Worm (Caenorhabditis elegans) whole organism, late embryonic: Measurements from ENCODE around the gene dnc-3.

ENCODE experiments used
- F13H6.1 ChIP-seq: sonication (generic microtip); optimal IDR thresholded peaks from 2 replicates; lab custom pipeline; 2016; ENCODE audit warnings: missing genetic modification characterization, missing compliant biosample characterization
- ceh-31 ChIP-seq: sonication (generic microtip); optimal IDR thresholded peaks from 2 replicates; lab custom pipeline; 2016; ENCODE audit warnings: missing genetic modification characterization, missing compliant biosample characterization
- ceh-9 ChIP-seq: sonication (generic microtip); optimal IDR thresholded peaks from 2 replicates; lab custom pipeline; 2016; ENCODE audit warnings: mild to moderate bottlenecking, missing genetic modification characterization, inconsistent platforms, missing compliant biosample characterization
- che-1 ChIP-seq: sonication (generic microtip); optimal IDR thresholded peaks from 2 replicates; lab custom pipeline; 2016; ENCODE audit warnings: mild to moderate bottlenecking, missing genetic modification characterization, missing compliant biosample characterization
- dmd-4 ChIP-seq: sonication (generic microtip); optimal IDR thresholded peaks from 2 replicates; lab custom pipeline; 2016; ENCODE audit warnings: borderline replicate concordance, missing genetic modification characterization, missing compliant biosample characterization
- elt-2 ChIP-seq: sonication (generic microtip); optimal IDR thresholded peaks from 2 replicates; lab custom pipeline; 2016; ENCODE audit warnings: missing genetic modification reagents, missing genetic modification characterization, missing compliant biosample characterization
- elt-4 ChIP-seq: sonication (generic microtip); optimal IDR thresholded peaks from 2 replicates; lab custom pipeline; 2016; ENCODE audit warnings: missing genetic modification characterization, missing compliant biosample characterization
- fkh-10 ChIP-seq: fragments of 150-350 bp; optimal IDR thresholded peaks from 2 replicates; lab custom pipeline; 2014; ENCODE audit warnings: missing biosample characterization, missing genetic modification reagents, missing genetic modification characterization
- hlh-15 ChIP-seq: sonication (generic microtip); optimal IDR thresholded peaks from 2 replicates; lab custom pipeline; 2016; ENCODE audit warnings: missing genetic modification characterization, missing compliant biosample characterization
- lim-6 ChIP-seq: sonication (generic microtip); optimal IDR thresholded peaks from 2 replicates; lab custom pipeline; 2016; ENCODE audit warnings: missing genetic modification characterization, missing compliant biosample characterization
- lin-11 ChIP-seq: fragments of 200-800 bp; sonication (Bioruptor generic); optimal IDR thresholded peaks from 2 replicates; lab custom pipeline; 2018; ENCODE audit warnings: mild to moderate bottlenecking, missing genetic modification characterization, missing compliant biosample characterization
- madf-2 ChIP-seq: sonication (generic microtip); optimal IDR thresholded peaks from 2 replicates; lab custom pipeline; 2017; ENCODE audit warnings: missing genetic modification characterization, missing compliant biosample characterization
- mec-3 ChIP-seq: sonication (generic microtip); optimal IDR thresholded peaks from 2 replicates; lab custom pipeline; 2016; ENCODE audit warnings: borderline replicate concordance, missing genetic modification characterization, missing compliant biosample characterization
- sdc-2 ChIP-seq: sonication (generic microtip); optimal IDR thresholded peaks from 2 replicates; lab custom pipeline; 2016; ENCODE audit warnings: missing genotype, missing genetic modification characterization, missing compliant biosample characterization
- syd-9 ChIP-seq: sonication (generic microtip); optimal IDR thresholded peaks from 2 replicates; lab custom pipeline; 2016; ENCODE audit warnings: mild to moderate bottlenecking, missing genetic modification characterization, moderate library complexity, missing compliant biosample characterization
- tbx-2 ChIP-seq: sonication (generic microtip); optimal IDR thresholded peaks from 2 replicates; lab custom pipeline; 2016; ENCODE audit warnings: missing genetic modification characterization, missing compliant biosample characterization

The dnc-3 gene

DNA sequence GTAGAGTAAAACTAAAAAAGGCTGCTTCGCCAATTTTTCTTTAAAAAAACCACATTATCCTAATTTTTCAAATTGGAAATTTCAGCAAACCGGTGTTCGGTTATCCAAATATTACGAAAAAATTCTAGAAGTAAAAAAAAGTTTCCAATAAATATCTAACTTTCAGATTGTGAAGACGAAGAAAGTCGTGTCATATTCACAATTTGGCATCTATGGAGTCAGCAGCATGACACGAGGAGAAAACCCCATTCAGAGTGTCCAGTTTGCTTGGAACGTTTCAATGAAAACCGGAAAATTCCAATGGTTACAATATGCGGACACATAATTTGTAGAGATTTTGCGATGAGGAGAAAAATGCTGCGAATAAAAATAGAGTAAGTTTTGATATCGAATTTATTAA is 41.8 kb downstream of the dnc-3 start, which contains the start of gene Y49F6A.12:
Y49F6A.12 (plus strand) TSS at position 301 of the 400 bp plus-strand sequence.
- TF ChIP-seq elt-2 (tag; lab: Kevin White, UChicago) (no peak), syd-9 (tag; lab: Kevin White, UChicago) (no peak), dmd-4 (tag; lab: Kevin White, UChicago) (no peak), ceh-31 (tag; lab: Kevin White, UChicago) (no peak), ceh-9 (tag; lab: Kevin White, UChicago) (no peak), tbx-2 (tag; lab: Kevin White, UChicago) (no peak), che-1 (tag; lab: Kevin White, UChicago) (no peak), fkh-10 (GFP tag; lab: Kevin White, UChicago) (no peak), hlh-15 (tag; lab: Kevin White, UChicago) (no peak), lim-6 (tag; lab: Kevin White, UChicago) (no peak), elt-4 (tag; lab: Kevin White, UChicago) (no peak), lin-11 (tag; lab: Kevin White, UChicago) (no peak)

ce11 chrII:3598721-3599120 is 45.2 kb downstream of the dnc-3 start, which contains the start of gene Y49F6A.11:
TSS of gene Y49F6A.11 (minus strand) at chrII:3598821.
- TF ChIP-seq mec-3 (tag; lab: Kevin White, UChicago) (no peak), syd-9 (tag; lab: Kevin White, UChicago) (no peak), F13H6.1 (tag; lab: Kevin White, UChicago) (no peak), madf-2 (tag; lab: Kevin White, UChicago) (no peak), sdc-2 (tag; lab: Kevin White, UChicago) (no peak), che-1 (tag; lab: Kevin White, UChicago) (no peak)
